Worm (Caenorhabditis elegans): ENCODE data around the gene F45B8.5.

F45B8.5 gene

ce11 chrX:14976840-14977534, 11.1 kb downstream of the F45B8.5 start:
- no peak for TF ChIP-seq lsy-2 (tag; optimal IDR thresholded peaks at IDR 0.05)

ce11 chrX:14978756-14979155, 12.9 kb downstream of the F45B8.5 start:
- TF ChIP-seq lsy-2 (tag; optimal IDR thresholded peaks at IDR 0.05) (peak in 1 of 2 experiments; percentile 64), unc-62 (GFP tag; optimal IDR thresholded peaks at IDR 0.05) (no peak), nhr-21 (tag; optimal IDR thresholded peaks at IDR 0.05) (peak; percentile 17), nhr-77 (tag; optimal IDR thresholded peaks at IDR 0.05) (no peak), nhr-12 (tag; optimal IDR thresholded peaks at IDR 0.05) (no peak), ztf-4 (tag; optimal IDR thresholded peaks at IDR 0.05) (peak; percentile 72), sma-9 (GFP tag; optimal IDR thresholded peaks at IDR 0.05) (peak; percentile 50), sma-9 (tag; optimal IDR thresholded peaks at IDR 0.05) (no peak), fos-1 (tag; optimal IDR thresholded peaks at IDR 0.05) (no peak), lin-13 (GFP tag; optimal IDR thresholded peaks at IDR 0.05) (peak; percentile 0), F13H6.1 (tag; optimal IDR thresholded peaks at IDR 0.05) (peak; percentile 44), crh-2 (tag; optimal IDR thresholded peaks at IDR 0.05) (peak; percentile 54), nhr-129 (tag; optimal IDR thresholded peaks at IDR 0.05) (peak; percentile 55), sma-3 (GFP tag; optimal IDR thresholded peaks at IDR 0.05) (peak; percentile 27), mab-5 (tag; optimal IDR thresholded peaks at IDR 0.05) (no peak), nhr-6 (tag; optimal IDR thresholded peaks at IDR 0.05) (no peak), zag-1 (tag; optimal IDR thresholded peaks at IDR 0.05) (no peak), aly-2 (tag; optimal IDR thresholded peaks at IDR 0.05) (no peak), unc-55 (GFP tag; optimal IDR thresholded peaks at IDR 0.05) (peak; percentile 20), nhr-25 (tag; optimal IDR thresholded peaks at IDR 0.05) (peak; percentile 51), C34F6.9 (tag; optimal IDR thresholded peaks at IDR 0.05) (peak; percentile 48)

- TF ChIP-seq ztf-11 (tag; optimal IDR thresholded peaks at IDR 0.05) = no peak
- no peak for TF ChIP-seq lin-11 (tag; optimal IDR thresholded peaks at IDR 0.05)
These were observed 13.5 kb downstream of the F45B8.5 start, which contains the start of gene emre-1 for ce11 chrX:14979388-14979787. Gene emre-1, plus strand, starts transcription at chrX:14979688.

ce11 chrX:14982525-14982924, 16.7 kb downstream of the F45B8.5 start, which contains the start of gene plp-2:
Gene plp-2, minus strand, starts transcription at chrX:14982804.
- TF ChIP-seq nhr-23 (tag; optimal IDR thresholded peaks at IDR 0.05) (no peak), fos-1 (tag; optimal IDR thresholded peaks at IDR 0.05) (no peak), elt-1 (tag; optimal IDR thresholded peaks at IDR 0.05) (no peak), nhr-21 (tag; optimal IDR thresholded peaks at IDR 0.05) (no peak), ztf-11 (tag; optimal IDR thresholded peaks at IDR 0.05) (no peak), dmd-4 (tag; optimal IDR thresholded peaks at IDR 0.05) (no peak), R02D3.7 (tag; optimal IDR thresholded peaks at IDR 0.05) (no peak), unc-55 (GFP tag; optimal IDR thresholded peaks at IDR 0.05) (no peak), lsy-2 (tag; optimal IDR thresholded peaks at IDR 0.05) (no peak)

- TF ChIP-seq sem-4 (tag; optimal IDR thresholded peaks at IDR 0.05) (peak; percentile 18), sma-9 (GFP tag; optimal IDR thresholded peaks at IDR 0.05) (peak; percentile 64), sma-9 (tag; optimal IDR thresholded peaks at IDR 0.05) (no peak), unc-62 (GFP tag; optimal IDR thresholded peaks at IDR 0.05) (no peak), nhr-237 (tag; optimal IDR thresholded peaks at IDR 0.05) (no peak), ztf-4 (tag; optimal IDR thresholded peaks at IDR 0.05) (peak; percentile 21), unc-55 (GFP tag; optimal IDR thresholded peaks at IDR 0.05) (peak; percentile 72), lsy-2 (tag; optimal IDR thresholded peaks at IDR 0.05) (peak; percentile 33 to 75), fos-1 (tag; optimal IDR thresholded peaks at IDR 0.05) (peak; percentile 79), mdl-1 (tag; optimal IDR thresholded peaks at IDR 0.05) (peak in 1 of 2 experiments; percentile 28), nhr-10 (tag; optimal IDR thresholded peaks at IDR 0.05) (no peak), C34F6.9 (tag; optimal IDR thresholded peaks at IDR 0.05) (peak; percentile 93), lin-13 (GFP tag; optimal IDR thresholded peaks at IDR 0.05) (peak; percentile 75), nhr-6 (tag; optimal IDR thresholded peaks at IDR 0.05) (peak; percentile 64), nhr-25 (tag; optimal IDR thresholded peaks at IDR 0.05) (peak; percentile 61), snpc-4 (tag; optimal IDR thresholded peaks at IDR 0.05) (peak; percentile 56), gmeb-1 (tag; optimal IDR thresholded peaks at IDR 0.05) (peak; percentile 52), dmd-4 (tag; optimal IDR thresholded peaks at IDR 0.05) (no peak), nhr-129 (tag; optimal IDR thresholded peaks at IDR 0.05) (peak; percentile 92), lin-11 (tag; optimal IDR thresholded peaks at IDR 0.05) (peak; percentile 66), mab-5 (tag; optimal IDR thresholded peaks at IDR 0.05) (no peak), peb-1 (tag; optimal IDR thresholded peaks at IDR 0.05) (no peak), F13H6.1 (tag; optimal IDR thresholded peaks at IDR 0.05) (peak; percentile 48), aly-2 (tag; optimal IDR thresholded peaks at IDR 0.05) (no peak), nhr-21 (tag; optimal IDR thresholded peaks at IDR 0.05) (peak; percentile 30), zag-1 (tag; optimal IDR thresholded peaks at IDR 0.05) (peak; percentile 23), sma-3 (GFP tag; optimal IDR thresholded peaks at IDR 0.05) (peak; percentile 59), crh-2 (tag; optimal IDR thresholded peaks at IDR 0.05) (peak; percentile 96)
These were observed 17.4 kb downstream of the F45B8.5 start, which contains the start of gene rbg-1 for ce11 chrX:14983274-14983673. Gene rbg-1, plus strand, starts transcription at chrX:14983533.

Data from whole organism, L2 larva.